Worm (Caenorhabditis elegans) whole organism, young adult: Measurements from ENCODE around the gene bris-1.

Experiments
- B0019.2 ChIP-seq: fragments of 200-800 bp; sonication (Bioruptor generic); conservative IDR thresholded peaks from 2 replicates; pipeline ENCODE4 v1.3.6; 2022; ENCODE audit warnings: missing genetic modification reagents, missing genetic modification characterization, missing compliant biosample characterization
- B0261.1 ChIP-seq: sonication (generic microtip); optimal IDR thresholded peaks from 2 replicates; lab custom pipeline; 2016; ENCODE audit warnings: mild to moderate bottlenecking, missing genetic modification characterization, moderate library complexity, missing compliant biosample characterization
- C06A6.2 ChIP-seq: fragments of 200-800 bp; sonication (Bioruptor generic); conservative IDR thresholded peaks from 2 replicates; pipeline ENCODE4 v1.3.6; 2022; ENCODE audit warnings: missing genetic modification characterization, missing compliant biosample characterization
- F10E7.11 ChIP-seq: sonication (generic microtip); optimal IDR thresholded peaks from 2 replicates; lab custom pipeline; 2017; ENCODE audit warnings: mild to moderate bottlenecking, missing genetic modification characterization, moderate library complexity, missing compliant biosample characterization
- F22D6.2 ChIP-seq: sonication (generic microtip); optimal IDR thresholded peaks from 2 replicates; lab custom pipeline; 2016; ENCODE audit warnings: mild to moderate bottlenecking, missing genetic modification characterization, missing compliant biosample characterization
- F33H1.4 ChIP-seq: fragments of 200-800 bp; sonication (Bioruptor generic); IDR thresholded peaks from 2 replicates; pipeline ENCODE4 v1.3.6; 2022; ENCODE audit warnings: missing genetic modification reagents, missing genetic modification characterization, missing compliant biosample characterization
- F37B4.10 ChIP-seq: fragments of 200-800 bp; sonication (Bioruptor generic); IDR thresholded peaks from 2 replicates; pipeline ENCODE4 v1.3.6; 2022; ENCODE audit warnings: missing genetic modification characterization, missing compliant biosample characterization
- F49E8.2 ChIP-seq: sonication (generic microtip); optimal IDR thresholded peaks from 3 replicates; lab custom pipeline; 2017; ENCODE audit warnings: missing genetic modification characterization, mild to moderate bottlenecking, missing compliant biosample characterization, antibody characterized with exemption, moderate library complexity; ENCODE audit not compliant: insufficient read depth
- F55B11.4 ChIP-seq: sonication (generic microtip); optimal IDR thresholded peaks from 2 replicates; lab custom pipeline; 2016; ENCODE audit warnings: missing compliant biosample characterization, missing genetic modification characterization, borderline replicate concordance; ENCODE audit not compliant: insufficient read depth
- F57A8.1 ChIP-seq: fragments of 200-800 bp; sonication (Bioruptor generic); optimal IDR thresholded peaks from 2 replicates; lab custom pipeline; 2018; ENCODE audit warnings: mild to moderate bottlenecking, missing genetic modification characterization, moderate library complexity, missing compliant biosample characterization
- K11D2.4 ChIP-seq: fragments of 200-800 bp; sonication (Bioruptor generic); IDR thresholded peaks from 2 replicates; pipeline ENCODE4 v1.3.6; 2022; ENCODE audit warnings: missing genetic modification reagents, missing genetic modification characterization, missing compliant biosample characterization
- T07F8.4 ChIP-seq: sonication (generic microtip); optimal IDR thresholded peaks from 2 replicates; lab custom pipeline; 2016; ENCODE audit warnings: mild to moderate bottlenecking, missing genetic modification characterization, moderate library complexity, missing compliant biosample characterization
- akir-1 ChIP-seq: fragments of 200-800 bp; sonication (Bioruptor generic); optimal IDR thresholded peaks from 2 replicates; lab custom pipeline; 2018; ENCODE audit warnings: mild to moderate bottlenecking, missing genetic modification characterization, moderate library complexity, missing compliant biosample characterization
- aptf-2 ChIP-seq: fragments of 200-800 bp; sonication (Bioruptor generic); conservative IDR thresholded peaks from 2 replicates; pipeline ENCODE4 v1.3.6; 2022; ENCODE audit warnings: missing genetic modification reagents, missing genetic modification characterization, missing compliant biosample characterization
- attf-3 ChIP-seq: fragments of 200-800 bp; sonication (Bioruptor generic); conservative IDR thresholded peaks from 2 replicates; pipeline ENCODE4 v1.3.6; 2022; ENCODE audit warnings: missing genetic modification reagents, missing genetic modification characterization, missing compliant biosample characterization
- attf-6 ChIP-seq: fragments of 200-800 bp; sonication (Bioruptor generic); IDR thresholded peaks from 2 replicates; pipeline ENCODE4 v1.3.6; 2022; ENCODE audit warnings: missing genetic modification reagents, missing genetic modification characterization, missing compliant biosample characterization
- ccch-3 ChIP-seq: fragments of 200-800 bp; sonication (Bioruptor generic); optimal IDR thresholded peaks from 2 replicates; lab custom pipeline; 2018; ENCODE audit warnings: mild to moderate bottlenecking, missing genetic modification characterization, missing compliant biosample characterization
- ceh-27 ChIP-seq: fragments of 200-800 bp; sonication (Bioruptor generic); optimal IDR thresholded peaks from 2 replicates; lab custom pipeline; 2018; ENCODE audit warnings: mild to moderate bottlenecking, missing genetic modification characterization, moderate library complexity, missing compliant biosample characterization
- ceh-58 ChIP-seq: fragments of 200-800 bp; sonication (Bioruptor generic); IDR thresholded peaks from 2 replicates; pipeline ENCODE4 v1.3.6; 2022; ENCODE audit warnings: missing genetic modification characterization, missing compliant biosample characterization
- chd-7 ChIP-seq: sonication (generic microtip); optimal IDR thresholded peaks from 2 replicates; lab custom pipeline; 2016; ENCODE audit warnings: mild to moderate bottlenecking, missing genetic modification characterization, moderate library complexity, missing compliant biosample characterization
- egl-44 ChIP-seq: fragments of 200-800 bp; sonication (Bioruptor generic); IDR thresholded peaks from 2 replicates; pipeline ENCODE4 v1.3.6; 2022; ENCODE audit warnings: missing genetic modification reagents, missing genetic modification characterization, missing compliant biosample characterization
- gei-17 ChIP-seq: fragments of 200-800 bp; sonication (Bioruptor generic); optimal IDR thresholded peaks from 2 replicates; lab custom pipeline; 2018; ENCODE audit warnings: mild to moderate bottlenecking, missing genetic modification characterization, missing compliant biosample characterization
- hlh-12 ChIP-seq: sonication (generic microtip); optimal IDR thresholded peaks from 2 replicates; lab custom pipeline; 2016; ENCODE audit warnings: missing genetic modification characterization, missing compliant biosample characterization
- hlh-26 ChIP-seq: fragments of 200-800 bp; sonication (Bioruptor generic); conservative IDR thresholded peaks from 2 replicates; pipeline ENCODE4 v1.3.6; 2022; ENCODE audit warnings: missing genetic modification reagents, missing genetic modification characterization, missing compliant biosample characterization
- lin-54 ChIP-seq: fragments of 200-800 bp; sonication (Bioruptor generic); optimal IDR thresholded peaks from 2 replicates; lab custom pipeline; 2018; ENCODE audit warnings: mild to moderate bottlenecking, missing genetic modification characterization, missing compliant biosample characterization
- lir-1 ChIP-seq: fragments of 200-800 bp; sonication (Bioruptor generic); conservative IDR thresholded peaks from 2 replicates; pipeline ENCODE4 v1.3.6; 2022; ENCODE audit warnings: missing genetic modification reagents, missing genetic modification characterization, missing compliant biosample characterization
- nfya-1 ChIP-seq: sonication (generic microtip); optimal IDR thresholded peaks from 2 replicates; lab custom pipeline; 2017; ENCODE audit warnings: antibody characterized with exemption, missing compliant biosample characterization, missing genetic modification characterization, borderline replicate concordance; ENCODE audit not compliant: insufficient read depth
- nhr-27 ChIP-seq: fragments of 200-800 bp; sonication (Bioruptor generic); optimal IDR thresholded peaks from 2 replicates; lab custom pipeline; 2018; ENCODE audit warnings: mild to moderate bottlenecking, missing genetic modification characterization, moderate library complexity, missing compliant biosample characterization
- nhr-80 ChIP-seq: sonication (generic microtip); optimal IDR thresholded peaks from 2 replicates; lab custom pipeline; 2016; ENCODE audit warnings: missing genetic modification characterization, missing compliant biosample characterization
- pbrm-1 ChIP-seq: fragments of 200-800 bp; sonication (Bioruptor generic); IDR thresholded peaks from 2 replicates; pipeline ENCODE4 v1.3.6; 2022; ENCODE audit warnings: missing genetic modification reagents, missing genetic modification characterization, missing compliant biosample characterization
- repo-1 ChIP-seq: sonication (generic microtip); optimal IDR thresholded peaks from 2 replicates; lab custom pipeline; 2017; ENCODE audit warnings: mild to moderate bottlenecking, missing genetic modification characterization, missing compliant biosample characterization
- sea-2 ChIP-seq: fragments of 200-800 bp; sonication (Bioruptor generic); IDR thresholded peaks from 2 replicates; pipeline ENCODE4 v1.3.6; 2022; ENCODE audit warnings: missing genetic modification characterization, missing compliant biosample characterization
- snpc-1.1 ChIP-seq: sonication (generic microtip); optimal IDR thresholded peaks from 2 replicates; lab custom pipeline; 2017; ENCODE audit warnings: missing genetic modification characterization, mild to moderate bottlenecking, missing compliant biosample characterization, antibody characterized with exemption, moderate library complexity, missing genotype, missing genetic modification reagents; ENCODE audit not compliant: insufficient read depth
- snpc-4 ChIP-seq, 5 experiments: fragments of 150-350 bp in 1 of 5; sonication (generic microtip) in 4 of 5; optimal IDR thresholded peaks; 2 replicates each; lab custom pipeline; 2014 to 2018; ENCODE audit warnings: missing genetic modification characterization in 5 of 5, missing biosample characterization in 3 of 5, antibody characterized with exemption in 2 of 5, mild to moderate bottlenecking in 2 of 5, missing compliant biosample characterization in 2 of 5, missing genotype in 2 of 5, moderate library complexity in 2 of 5, missing genetic modification reagents in 1 of 5
- unc-62 ChIP-seq: fragments of 150-350 bp; optimal IDR thresholded peaks from 2 replicates; lab custom pipeline; 2014; ENCODE audit warnings: missing biosample characterization, missing genetic modification reagents, missing genetic modification characterization
- zfh-2 ChIP-seq: fragments of 200-800 bp; sonication (Bioruptor generic); conservative IDR thresholded peaks from 2 replicates; pipeline ENCODE4 v1.3.6; 2022; ENCODE audit warnings: missing genetic modification reagents, missing genetic modification characterization, missing compliant biosample characterization
- ztf-18 ChIP-seq: sonication (generic microtip); optimal IDR thresholded peaks from 2 replicates; lab custom pipeline; 2016; ENCODE audit warnings: missing genotype, mild to moderate bottlenecking, missing genetic modification characterization, missing compliant biosample characterization
- ztf-22 ChIP-seq: fragments of 200-800 bp; sonication (Bioruptor generic); optimal IDR thresholded peaks from 2 replicates; lab custom pipeline; 2018; ENCODE audit warnings: mild to moderate bottlenecking, missing genetic modification characterization, moderate library complexity, missing compliant biosample characterization
- ztf-3 ChIP-seq: fragments of 200-800 bp; sonication (Bioruptor generic); optimal IDR thresholded peaks from 2 replicates; lab custom pipeline; 2018; ENCODE audit warnings: mild to moderate bottlenecking, missing genetic modification characterization, missing compliant biosample characterization

bris-1 gene

ce11 chrIV:3819278-3819777 lies at the start of gene bris-1:
Gene bris-1, minus strand, starts transcription at chrIV:3819328.
- TF ChIP-seq snpc-1.1 (tag; lab: Kevin White, UChicago): no peak
- no peak for TF ChIP-seq unc-62 (GFP tag; lab: Kevin White, UChicago)
- TF ChIP-seq nhr-80 (tag; lab: Kevin White, UChicago): peak; percentile 88
- TF ChIP-seq lir-1: no peak
- TF ChIP-seq hlh-26 (GFP tag; lab: Robert Waterston, UW): no peak
- TF ChIP-seq attf-6 (GFP tag; lab: Robert Waterston, UW): no peak
- no peak for TF ChIP-seq pbrm-1 (GFP tag; lab: Robert Waterston, UW)
- 0 out of 2 replicates have a peak, but pooled peaks have one; percentile 14 for TF ChIP-seq ceh-58 (GFP tag; lab: Robert Waterston, UW)

ce11 chrIV:3867252-3867651 lies 48.1 kb upstream of the bris-1 start, which contains the start of gene F37C4.4:
Gene F37C4.4, plus strand, starts transcription at chrIV:3867309.
- TF ChIP-seq aptf-2 (no peak), repo-1 (no peak), C06A6.2 (GFP tag; lab: Robert Waterston, UW) (no peak), nhr-27 (tag; lab: Kevin White, UChicago) (no peak), hlh-26 (GFP tag; lab: Robert Waterston, UW) (no peak), B0261.1 (tag; lab: Kevin White, UChicago) (no peak), F57A8.1 (GFP tag; lab: Kevin White, UChicago) (no peak), F22D6.2 (tag; lab: Kevin White, UChicago) (no peak), ztf-18 (tag; lab: Kevin White, UChicago) (no peak), akir-1 (GFP tag; lab: Kevin White, UChicago) (no peak), chd-7 (no peak), ccch-3 (no peak), F55B11.4 (tag; lab: Kevin White, UChicago) (no peak), ztf-22 (GFP tag; lab: Kevin White, UChicago) (no peak), F37B4.10 (no peak), B0019.2 (no peak), lin-54 (no peak), K11D2.4 (GFP tag; lab: Robert Waterston, UW) (no peak), attf-3 (GFP tag; lab: Robert Waterston, UW) (no peak)
- TF ChIP-seq, all 124 proteins: peak for 0

- TF ChIP-seq hlh-12: no peak
- peak; percentile 34 for TF ChIP-seq nhr-80 (tag; lab: Kevin White, UChicago)
- TF ChIP-seq lir-1: no peak
- TF ChIP-seq, all 124 proteins: peak for 1
These were observed 46.9 kb upstream of the bris-1 start for ce11 chrIV:3866018-3866417.

- TF ChIP-seq sea-2 (GFP tag; lab: Robert Waterston, UW) (no peak), zfh-2 (GFP tag; lab: Robert Waterston, UW) (no peak), F10E7.11 (tag; lab: Kevin White, UChicago) (no peak), pbrm-1 (GFP tag; lab: Robert Waterston, UW) (no peak), ceh-27 (GFP tag; lab: Kevin White, UChicago) (no peak), chd-7 (no peak), attf-6 (GFP tag; lab: Robert Waterston, UW) (no peak), egl-44 (GFP tag; lab: Robert Waterston, UW) (no peak), T07F8.4 (tag; lab: Kevin White, UChicago) (no peak), aptf-2 (no peak), F33H1.4 (GFP tag; lab: Robert Waterston, UW) (no peak), B0019.2 (no peak), gei-17 (GFP tag; lab: Kevin White, UChicago) (no peak), ztf-3 (GFP tag; lab: Kevin White, UChicago) (no peak), snpc-4 (GFP tag; optimal IDR thresholded peaks at IDR 0.05; lab: Kevin White, UChicago) (no peak), snpc-4 (tag; optimal IDR thresholded peaks at IDR 0.05; lab: Kevin White, UChicago) (no peak), F49E8.2 (tag; lab: Kevin White, UChicago) (no peak), nfya-1 (tag; lab: Kevin White, UChicago) (no peak)
These were observed 45.8 kb upstream of the bris-1 start, which contains the start of gene aat-8 for ce11 chrIV:3864944-3865343. Gene aat-8, minus strand, starts transcription at chrIV:3865044.
